Fruit fly (Drosophila melanogaster) whole organism, embryonic: ENCODE data around the gene GXIVsPLA2.

ENCODE experiments used
- Abd-B ChIP-seq: fragments of 200-800 bp; sonication (Bioruptor generic); optimal IDR thresholded peaks from 2 replicates; lab custom pipeline; 2018; ENCODE audit warnings: missing biosample characterization, mild to moderate bottlenecking, missing genetic modification characterization, moderate library complexity
- Asciz ChIP-seq: fragments of 200-800 bp; sonication (Bioruptor generic); optimal IDR thresholded peaks from 2 replicates; lab custom pipeline; 2017; ENCODE audit warnings: missing biosample characterization, mild to moderate bottlenecking, missing genetic modification characterization, missing genetic modification reagents
- Atf-2 ChIP-seq: fragments of 200-800 bp; sonication (Bioruptor generic); optimal IDR thresholded peaks from 2 replicates; lab custom pipeline; 2016; ENCODE audit warnings: missing biosample characterization, missing genetic modification characterization
- Atf6 ChIP-seq: fragments of 200-800 bp; sonication (Bioruptor generic); IDR thresholded peaks from 2 replicates; pipeline ENCODE4 v1.3.6; 2022; ENCODE audit warnings: missing biosample characterization, missing genetic modification characterization
- Blimp-1 ChIP-seq: fragments of 200-800 bp; sonication (Bioruptor generic); optimal IDR thresholded peaks from 3 replicates; lab custom pipeline; 2018; ENCODE audit warnings: missing biosample characterization, missing genetic modification characterization, mild to moderate bottlenecking, moderate library complexity, missing genetic modification reagents
- C15 ChIP-seq: fragments of 200-800 bp; sonication (Bioruptor generic); IDR thresholded peaks from 3 replicates; pipeline ENCODE4 v1.3.6; 2022; ENCODE audit warnings: missing biosample characterization, missing genetic modification characterization
- CG11504 ChIP-seq: fragments of 200-800 bp; sonication (Bioruptor generic); optimal IDR thresholded peaks from 3 replicates; lab custom pipeline; 2019; ENCODE audit warnings: missing biosample characterization, mild to moderate bottlenecking, missing genetic modification characterization, moderate library complexity
- CG11696 ChIP-seq: fragments of 200-800 bp; sonication (Bioruptor generic); IDR thresholded peaks from 2 replicates; pipeline ENCODE4 v1.3.6; 2022; ENCODE audit warnings: missing biosample characterization, missing genetic modification characterization
- CG13287 ChIP-seq: fragments of 200-800 bp; sonication (Bioruptor generic); IDR thresholded peaks from 2 replicates; pipeline ENCODE4 v1.3.6; 2022; ENCODE audit warnings: missing biosample characterization, missing genetic modification characterization; ENCODE audit not compliant: partially characterized antibody
- CG17186 ChIP-seq: fragments of 200-800 bp; sonication (Bioruptor generic); optimal IDR thresholded peaks from 3 replicates; lab custom pipeline; 2017; ENCODE audit warnings: missing biosample characterization, missing genetic modification reagents, missing genetic modification characterization
- CG17328 ChIP-seq: fragments of 200-800 bp; sonication (Bioruptor generic); IDR thresholded peaks from 2 replicates; pipeline ENCODE4 v1.3.6; 2022; ENCODE audit warnings: missing biosample characterization, missing genetic modification characterization
- CG17912 ChIP-seq: fragments of 200-800 bp; sonication (Bioruptor generic); optimal IDR thresholded peaks from 2 replicates; lab custom pipeline; 2018; ENCODE audit warnings: missing biosample characterization, mild to moderate bottlenecking, missing genetic modification characterization
- CG2129 ChIP-seq: fragments of 200-800 bp; sonication (Bioruptor generic); IDR thresholded peaks from 2 replicates; pipeline ENCODE4 v1.3.6; 2022; ENCODE audit warnings: missing biosample characterization, missing genetic modification characterization; ENCODE audit not compliant: partially characterized antibody
- CG34224 ChIP-seq: fragments of 200-800 bp; sonication (Bioruptor generic); IDR thresholded peaks from 3 replicates; pipeline ENCODE4 v1.3.6; 2022; ENCODE audit warnings: missing biosample characterization, missing genetic modification characterization; ENCODE audit not compliant: partially characterized antibody
- CG3838 ChIP-seq: fragments of 200-800 bp; sonication (Bioruptor generic); optimal IDR thresholded peaks from 3 replicates; lab custom pipeline; 2016; ENCODE audit warnings: missing biosample characterization, missing genetic modification characterization
- CG6254 ChIP-seq: fragments of 200-800 bp; sonication (Bioruptor generic); optimal IDR thresholded peaks from 3 replicates; lab custom pipeline; 2017; ENCODE audit warnings: mild to moderate bottlenecking, missing biosample characterization, missing genetic modification reagents, missing genetic modification characterization
- Dip2 ChIP-seq: fragments of 200-800 bp; sonication (Bioruptor generic); IDR thresholded peaks from 2 replicates; pipeline ENCODE4 v1.3.6; 2022; ENCODE audit warnings: missing biosample characterization, missing genetic modification characterization
- E2f1 ChIP-seq: fragments of 200-800 bp; sonication (Bioruptor generic); IDR thresholded peaks from 2 replicates; pipeline ENCODE4 v1.3.6; 2022; ENCODE audit warnings: missing biosample characterization, missing genetic modification characterization
- E2f2 ChIP-seq: fragments of 200-800 bp; sonication (Bioruptor generic); IDR thresholded peaks from 2 replicates; pipeline ENCODE4 v1.3.6; 2022; ENCODE audit warnings: missing biosample characterization, missing genetic modification characterization
- Ets97D ChIP-seq: fragments of 200-800 bp; sonication (Bioruptor generic); optimal IDR thresholded peaks from 3 replicates; lab custom pipeline; 2016; ENCODE audit warnings: missing biosample characterization, missing genetic modification characterization
- GATAe ChIP-seq: fragments of 200-800 bp; sonication (Bioruptor generic); conservative IDR thresholded peaks from 2 replicates; pipeline ENCODE4 v1.3.6; 2022; ENCODE audit warnings: missing biosample characterization, missing genetic modification characterization
- Jarid2 ChIP-seq: fragments of 200-800 bp; sonication (Bioruptor generic); optimal IDR thresholded peaks from 3 replicates; lab custom pipeline; 2017; ENCODE audit warnings: mild to moderate bottlenecking, missing biosample characterization, missing genetic modification reagents, missing genetic modification characterization
- Neu2 ChIP-seq: fragments of 200-800 bp; sonication (Bioruptor generic); optimal IDR thresholded peaks from 3 replicates; lab custom pipeline; 2016; ENCODE audit warnings: missing biosample characterization, missing genetic modification characterization, borderline replicate concordance
- Nf-YA ChIP-seq: fragments of 200-800 bp; sonication (Bioruptor generic); IDR thresholded peaks from 2 replicates; pipeline ENCODE4 v1.3.6; 2022; ENCODE audit warnings: missing biosample characterization, missing genetic modification characterization
- Opbp ChIP-seq: fragments of 200-800 bp; sonication (Bioruptor generic); IDR thresholded peaks from 3 replicates; pipeline ENCODE4 v1.3.6; 2022; ENCODE audit warnings: missing biosample characterization, missing genetic modification characterization; ENCODE audit not compliant: partially characterized antibody
- Rfx ChIP-seq: fragments of 200-800 bp; sonication (Bioruptor generic); IDR thresholded peaks from 2 replicates; pipeline ENCODE4 v1.3.6; 2022; ENCODE audit warnings: missing biosample characterization, missing genetic modification characterization
- Sin3A ChIP-seq: fragments of >200 bp; optimal IDR thresholded peaks from 2 replicates; lab custom pipeline; 2018
- Spps ChIP-seq: fragments of 200-800 bp; sonication (Bioruptor generic); optimal IDR thresholded peaks from 2 replicates; lab custom pipeline; 2018; ENCODE audit warnings: missing biosample characterization, mild to moderate bottlenecking, missing genetic modification characterization
- al ChIP-seq: fragments of 200-800 bp; sonication (Bioruptor generic); IDR thresholded peaks from 2 replicates; pipeline ENCODE4 v1.3.6; 2022; ENCODE audit warnings: missing biosample characterization, missing genetic modification characterization
- ara ChIP-seq: fragments of 200-800 bp; sonication (Bioruptor generic); IDR thresholded peaks from 2 replicates; pipeline ENCODE4 v1.3.6; 2022; ENCODE audit warnings: missing biosample characterization, missing genetic modification characterization
- bsh ChIP-seq, 2 experiments: fragments of 200-800 bp; sonication (Bioruptor generic); optimal IDR thresholded peaks; 2 replicates each; lab custom pipeline; 2017 to 2018; ENCODE audit warnings: mild to moderate bottlenecking in 2 of 2, missing biosample characterization in 2 of 2, missing genetic modification characterization in 2 of 2, moderate library complexity in 1 of 2
- cg ChIP-seq: fragments of 200-800 bp; sonication (Bioruptor generic); optimal IDR thresholded peaks from 3 replicates; lab custom pipeline; 2019; ENCODE audit warnings: missing biosample characterization, mild to moderate bottlenecking, missing genetic modification characterization, moderate library complexity
- crol ChIP-seq: fragments of 200-800 bp; sonication (Bioruptor generic); IDR thresholded peaks from 2 replicates; pipeline ENCODE4 v1.3.6; 2022; ENCODE audit warnings: missing biosample characterization, missing genetic modification characterization
- da ChIP-seq: fragments of 200-800 bp; sonication (Bioruptor generic); optimal IDR thresholded peaks from 2 replicates; lab custom pipeline; 2016; ENCODE audit warnings: missing biosample characterization, missing genetic modification characterization
- dmrt99B ChIP-seq: fragments of 200-800 bp; sonication (Bioruptor generic); optimal IDR thresholded peaks from 2 replicates; lab custom pipeline; 2018; ENCODE audit warnings: missing biosample characterization, mild to moderate bottlenecking, missing genetic modification characterization, moderate library complexity
- eve ChIP-seq, 2 experiments: fragments of >200 bp; optimal IDR thresholded peaks; 2 replicates each; lab custom pipeline; 2017; ENCODE audit warnings: missing biosample characterization in 2 of 2, missing genetic modification characterization in 2 of 2
- fu2 ChIP-seq: fragments of 200-800 bp; sonication (Bioruptor generic); optimal IDR thresholded peaks from 2 replicates; lab custom pipeline; 2016; ENCODE audit warnings: missing biosample characterization, missing genetic modification characterization
- gem ChIP-seq: fragments of 200-800 bp; sonication (Bioruptor generic); optimal IDR thresholded peaks from 2 replicates; lab custom pipeline; 2019; ENCODE audit warnings: missing biosample characterization, mild to moderate bottlenecking, missing genetic modification characterization, moderate library complexity
- hth ChIP-seq: fragments of >200 bp; optimal IDR thresholded peaks from 2 replicates; lab custom pipeline; 2017; ENCODE audit warnings: inconsistent platforms
- jigr1 ChIP-seq: fragments of 200-800 bp; sonication (Bioruptor generic); IDR thresholded peaks from 3 replicates; pipeline ENCODE4 v1.3.6; 2022; ENCODE audit warnings: missing biosample characterization, missing genetic modification characterization
- jing ChIP-seq: fragments of 200-800 bp; sonication (Bioruptor generic); optimal IDR thresholded peaks from 2 replicates; lab custom pipeline; 2018; ENCODE audit warnings: missing biosample characterization, mild to moderate bottlenecking, missing genetic modification characterization
- lbe ChIP-seq: fragments of 200-800 bp; sonication (Bioruptor generic); optimal IDR thresholded peaks from 2 replicates; lab custom pipeline; 2016; ENCODE audit warnings: missing biosample characterization, mild to moderate bottlenecking, missing genetic modification characterization
- mirr ChIP-seq: fragments of 200-800 bp; sonication (Bioruptor generic); optimal IDR thresholded peaks from 3 replicates; lab custom pipeline; 2018; ENCODE audit warnings: missing biosample characterization, mild to moderate bottlenecking, missing genetic modification characterization
- mld ChIP-seq: fragments of 200-800 bp; sonication (Bioruptor generic); IDR thresholded peaks from 3 replicates; pipeline ENCODE4 v1.3.6; 2022; ENCODE audit warnings: missing biosample characterization, missing genetic modification characterization; ENCODE audit not compliant: partially characterized antibody
- p53 ChIP-seq: fragments of 200-800 bp; sonication (Bioruptor generic); optimal IDR thresholded peaks from 2 replicates; lab custom pipeline; 2016; ENCODE audit warnings: missing biosample characterization, missing genetic modification characterization
- rib ChIP-seq: fragments of 200-800 bp; sonication (Bioruptor generic); IDR thresholded peaks from 2 replicates; pipeline ENCODE4 v1.3.6; 2022; ENCODE audit warnings: missing biosample characterization, missing genetic modification characterization
- scrt ChIP-seq: fragments of 200-800 bp; sonication (Bioruptor generic); optimal IDR thresholded peaks from 2 replicates; lab custom pipeline; 2018; ENCODE audit warnings: missing biosample characterization, mild to moderate bottlenecking, missing genetic modification characterization, moderate library complexity
- trem ChIP-seq: fragments of 200-800 bp; optimal IDR thresholded peaks from 3 replicates; lab custom pipeline; 2019; ENCODE audit warnings: missing biosample characterization, mild to moderate bottlenecking, missing genetic modification characterization, moderate library complexity
- twi ChIP-seq: fragments of 200-800 bp; optimal IDR thresholded peaks from 2 replicates; lab custom pipeline; 2019; ENCODE audit warnings: missing biosample characterization, mild to moderate bottlenecking, missing genetic modification characterization, moderate library complexity
- unpg ChIP-seq: fragments of 200-800 bp; sonication (Bioruptor generic); optimal IDR thresholded peaks from 3 replicates; lab custom pipeline; 2018; ENCODE audit warnings: missing biosample characterization, mild to moderate bottlenecking, missing genetic modification characterization, moderate library complexity
- zen2 ChIP-seq: fragments of 200-800 bp; sonication (Bioruptor generic); IDR thresholded peaks from 3 replicates; pipeline ENCODE4 v1.3.6; 2022; ENCODE audit warnings: missing biosample characterization, missing genetic modification characterization; ENCODE audit not compliant: partially characterized antibody

The GXIVsPLA2 gene

DNA sequence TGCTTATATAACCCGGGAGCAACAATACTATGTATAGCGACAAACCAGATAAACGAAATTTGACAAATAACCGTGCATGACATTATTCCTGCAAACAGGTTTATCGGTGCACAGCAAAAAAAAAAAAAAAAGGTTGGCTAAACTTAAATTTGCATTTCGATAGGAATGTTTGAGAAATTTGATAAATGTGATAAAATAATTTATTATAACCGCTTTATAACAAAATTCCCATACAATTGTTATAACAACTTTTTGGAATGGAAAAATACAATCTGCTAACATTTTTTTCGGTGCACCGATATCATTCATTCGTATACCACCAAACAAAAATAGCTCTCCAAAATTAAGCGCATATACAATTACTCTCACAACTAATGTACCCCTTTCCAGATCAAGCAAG, 22.7 kb downstream of the GXIVsPLA2 start (continued):
- TF ChIP-seq Ets97D (GFP tag; lab: Kevin White, UChicago) (no peak), lbe (GFP tag; lab: Kevin White, UChicago) (peak; percentile 81), al (GFP tag; lab: Robert Waterston, UW) (peak; percentile 58; the same call in 1 of the 2 replicates), dmrt99B (tag; lab: Kevin White, UChicago) (peak; percentile 72), Opbp (GFP tag; lab: Robert Waterston, UW) (no peak), fu2 (no peak), Blimp-1 (GFP tag; lab: Kevin White, UChicago) (no peak), mld (GFP tag; lab: Robert Waterston, UW) (no peak), Jarid2 (GFP tag; lab: Kevin White, UChicago) (no peak), bsh (GFP tag; optimal IDR thresholded peaks at IDR 0.05; lab: Kevin White, UChicago) (peak in 1 of 2 experiments; percentile 36), CG6254 (GFP tag; lab: Kevin White, UChicago) (no peak), hth (lab: Kevin White, UChicago) (no peak), Neu2 (GFP tag; lab: Kevin White, UChicago) (no peak), twi (tag; lab: Kevin White, UChicago) (no peak), CG11696 (GFP tag; lab: Robert Waterston, UW) (peak; percentile 10; the same call in 1 of the 2 replicates), da (GFP tag; lab: Kevin White, UChicago) (no peak), Atf6 (GFP tag; lab: Robert Waterston, UW) (peak; percentile 52; the same call in 1 of the 2 replicates), Abd-B (GFP tag; lab: Kevin White, UChicago) (peak; percentile 51), Rfx (peak; percentile 79), jing (GFP tag; lab: Kevin White, UChicago) (no peak), C15 (GFP tag; lab: Robert Waterston, UW) (0 out of 3 replicates have a peak, but pooled peaks have one; percentile 5), p53 (GFP tag; lab: Kevin White, UChicago) (no peak), Asciz (peak; percentile 56), crol (GFP tag; lab: Robert Waterston, UW) (no peak), unpg (GFP tag; lab: Kevin White, UChicago) (peak; percentile 39), CG13287 (GFP tag; lab: Robert Waterston, UW) (no peak), Dip2 (GFP tag; lab: Robert Waterston, UW) (no peak), zen2 (GFP tag; lab: Robert Waterston, UW) (no peak), Nf-YA (no peak), GATAe (peak; percentile 61), E2f2 (GFP tag; lab: Robert Waterston, UW) (peak; percentile 22; the same call in 1 of the 2 replicates), E2f1 (peak; percentile 59; the same call in 1 of the 2 replicates), jigr1 (GFP tag; lab: Robert Waterston, UW) (peak; percentile 36; the same call in 2 of the 3 replicates), scrt (peak; percentile 33), mirr (GFP tag; lab: Kevin White, UChicago) (no peak), CG17912 (GFP tag; lab: Kevin White, UChicago) (no peak), eve (GFP tag; optimal IDR thresholded peaks at IDR 0.05; lab: Kevin White, UChicago) (no peak), CG3838 (no peak), Spps (tag; lab: Kevin White, UChicago) (no peak), rib (GFP tag; lab: Robert Waterston, UW) (no peak), gem (tag; lab: Kevin White, UChicago) (no peak), cg (GFP tag; lab: Kevin White, UChicago) (no peak), CG11504 (tag; lab: Kevin White, UChicago) (peak; percentile 72), CG34224 (GFP tag; lab: Robert Waterston, UW) (no peak), CG17186 (GFP tag; lab: Kevin White, UChicago) (no peak), ara (peak; percentile 60), Atf-2 (GFP tag; lab: Kevin White, UChicago) (no peak), CG2129 (GFP tag; lab: Robert Waterston, UW) (no peak), Sin3A (no peak), CG17328 (GFP tag; lab: Robert Waterston, UW) (peak; percentile 46; the same call in 1 of the 2 replicates), trem (tag; lab: Kevin White, UChicago) (no peak)
